Fruit fly (Drosophila melanogaster) whole organism, embryonic: Measurements from ENCODE around the gene CG32971.

Experiments used
- BtbVII ChIP-seq: fragments of 200-800 bp; sonication (Bioruptor generic); optimal IDR thresholded peaks from 3 replicates; lab custom pipeline; 2017; ENCODE audit warnings: missing biosample characterization, mild to moderate bottlenecking, missing genetic modification characterization
- CG10979 ChIP-seq: fragments of 200-800 bp; sonication (Bioruptor generic); optimal IDR thresholded peaks from 2 replicates; lab custom pipeline; 2018; ENCODE audit warnings: missing biosample characterization, mild to moderate bottlenecking, missing genetic modification characterization, moderate library complexity
- CG11398 ChIP-seq: fragments of 200-800 bp; sonication (Bioruptor generic); optimal IDR thresholded peaks from 2 replicates; lab custom pipeline; 2016; ENCODE audit warnings: missing biosample characterization, missing genetic modification characterization
- CG12219 ChIP-seq: fragments of 200-800 bp; sonication (Bioruptor generic); optimal IDR thresholded peaks from 3 replicates; lab custom pipeline; 2018; ENCODE audit warnings: missing biosample characterization, mild to moderate bottlenecking, missing genetic modification characterization
- CG15073 ChIP-seq: fragments of 200-800 bp; sonication (Bioruptor generic); optimal IDR thresholded peaks from 2 replicates; lab custom pipeline; 2016; ENCODE audit warnings: missing biosample characterization, missing genetic modification characterization
- CG15269 ChIP-seq: fragments of 200-800 bp; sonication (Bioruptor generic); optimal IDR thresholded peaks from 2 replicates; lab custom pipeline; 2018; ENCODE audit warnings: missing biosample characterization, mild to moderate bottlenecking, missing genetic modification characterization, moderate library complexity
- CG1529 ChIP-seq: fragments of 200-800 bp; sonication (Bioruptor generic); optimal IDR thresholded peaks from 3 replicates; lab custom pipeline; 2018; ENCODE audit warnings: missing biosample characterization, missing genetic modification characterization
- CG1647 ChIP-seq: fragments of 200-800 bp; sonication (Bioruptor generic); optimal IDR thresholded peaks from 3 replicates; lab custom pipeline; 2016; ENCODE audit warnings: missing biosample characterization, missing genetic modification characterization
- CG16863 ChIP-seq: fragments of 200-800 bp; sonication (Bioruptor generic); optimal IDR thresholded peaks from 3 replicates; lab custom pipeline; 2016; ENCODE audit warnings: missing biosample characterization, missing genetic modification characterization
- CG18619 ChIP-seq: fragments of 200-800 bp; sonication (Bioruptor generic); optimal IDR thresholded peaks from 3 replicates; lab custom pipeline; 2017; ENCODE audit warnings: missing biosample characterization, mild to moderate bottlenecking, missing genetic modification characterization
- CG2712 ChIP-seq: fragments of 200-800 bp; optimal IDR thresholded peaks from 3 replicates; lab custom pipeline; 2019; ENCODE audit warnings: missing biosample characterization, mild to moderate bottlenecking, missing genetic modification characterization, moderate library complexity
- CG31224 ChIP-seq: fragments of 200-800 bp; sonication (Bioruptor generic); IDR thresholded peaks from 2 replicates; pipeline ENCODE4 v1.3.6; 2022; ENCODE audit warnings: missing biosample characterization, missing genetic modification characterization
- CG32772 ChIP-seq: fragments of 200-800 bp; sonication (Bioruptor generic); IDR thresholded peaks from 2 replicates; pipeline ENCODE4 v1.3.6; 2022; ENCODE audit warnings: missing biosample characterization, missing genetic modification characterization
- CG4328 ChIP-seq: fragments of 200-800 bp; sonication (Bioruptor generic); optimal IDR thresholded peaks from 3 replicates; lab custom pipeline; 2017; ENCODE audit warnings: missing biosample characterization, missing genetic modification reagents, missing genetic modification characterization
- CG9876 ChIP-seq: fragments of 200-800 bp; sonication (Bioruptor generic); optimal IDR thresholded peaks from 2 replicates; lab custom pipeline; 2016; ENCODE audit warnings: missing biosample characterization, missing genetic modification characterization
- Chrac-16 ChIP-seq: fragments of 200-800 bp; sonication (Bioruptor generic); optimal IDR thresholded peaks from 3 replicates; lab custom pipeline; 2016; ENCODE audit warnings: missing biosample characterization, missing genetic modification characterization
- D19B ChIP-seq: fragments of 200-800 bp; sonication (Bioruptor generic); optimal IDR thresholded peaks from 2 replicates; lab custom pipeline; 2017; ENCODE audit warnings: missing biosample characterization, mild to moderate bottlenecking, missing genetic modification characterization
- Doc2 ChIP-seq: fragments of 200-800 bp; sonication (Bioruptor generic); IDR thresholded peaks from 2 replicates; pipeline ENCODE4 v1.3.6; 2022; ENCODE audit warnings: missing biosample characterization, missing genetic modification characterization
- Myb ChIP-seq: fragments of 200-800 bp; sonication (Bioruptor generic); optimal IDR thresholded peaks from 2 replicates; lab custom pipeline; 2016; ENCODE audit warnings: missing biosample characterization, missing genetic modification characterization
- NK7.1 ChIP-seq: fragments of 200-800 bp; sonication (Bioruptor generic); optimal IDR thresholded peaks from 3 replicates; lab custom pipeline; 2016; ENCODE audit warnings: missing biosample characterization, missing genetic modification characterization
- NfI ChIP-seq: fragments of 200-800 bp; sonication (Bioruptor generic); optimal IDR thresholded peaks from 3 replicates; lab custom pipeline; 2018; ENCODE audit warnings: missing biosample characterization, mild to moderate bottlenecking, missing genetic modification characterization, moderate library complexity
- Oli ChIP-seq: fragments of 200-800 bp; sonication (Bioruptor generic); optimal IDR thresholded peaks from 2 replicates; lab custom pipeline; 2018; ENCODE audit warnings: missing biosample characterization, mild to moderate bottlenecking, missing genetic modification characterization, moderate library complexity
- Ptx1 ChIP-seq: fragments of 200-800 bp; sonication (Bioruptor generic); IDR thresholded peaks from 2 replicates; pipeline ENCODE4 v1.3.6; 2022; ENCODE audit warnings: missing biosample characterization, missing genetic modification characterization
- Ravus ChIP-seq: fragments of 200-800 bp; sonication (Bioruptor generic); IDR thresholded peaks from 2 replicates; pipeline ENCODE4 v1.3.6; 2022; ENCODE audit warnings: missing biosample characterization, missing genetic modification characterization
- Six4 ChIP-seq: fragments of 200-800 bp; sonication (Bioruptor generic); optimal IDR thresholded peaks from 2 replicates; lab custom pipeline; 2016; ENCODE audit warnings: missing biosample characterization, missing genetic modification characterization
- Taf1 ChIP-seq: fragments of 200-800 bp; sonication (Bioruptor generic); IDR thresholded peaks from 2 replicates; pipeline ENCODE4 v1.3.6; 2022; ENCODE audit warnings: missing biosample characterization, missing genetic modification characterization
- bcd ChIP-seq: fragments of 200-800 bp; sonication (Bioruptor generic); optimal IDR thresholded peaks from 2 replicates; lab custom pipeline; 2017; ENCODE audit warnings: missing biosample characterization, mild to moderate bottlenecking, missing genetic modification characterization
- bigmax ChIP-seq: fragments of 200-800 bp; sonication (Bioruptor generic); optimal IDR thresholded peaks from 2 replicates; lab custom pipeline; 2018; ENCODE audit warnings: missing biosample characterization, mild to moderate bottlenecking, missing genetic modification characterization
- cas ChIP-seq: fragments of 200-800 bp; sonication (Bioruptor generic); IDR thresholded peaks from 2 replicates; pipeline ENCODE4 v1.3.6; 2022; ENCODE audit warnings: missing biosample characterization, missing genetic modification characterization
- chn ChIP-seq: fragments of 200-800 bp; sonication (Bioruptor generic); optimal IDR thresholded peaks from 2 replicates; lab custom pipeline; 2016; ENCODE audit warnings: missing biosample characterization, missing genetic modification characterization
- croc ChIP-seq: fragments of 200-800 bp; sonication (Bioruptor generic); conservative IDR thresholded peaks from 3 replicates; pipeline ENCODE4 v1.3.6; 2022; ENCODE audit warnings: missing biosample characterization, missing genetic modification characterization
- crp ChIP-seq, 2 experiments: fragments of 200-800 bp; sonication (Bioruptor generic); optimal IDR thresholded peaks; 2 replicates in 1 of 2; 3 replicates in 1 of 2; lab custom pipeline; 2017; ENCODE audit warnings: missing biosample characterization in 2 of 2, missing genetic modification characterization in 2 of 2, mild to moderate bottlenecking in 1 of 2, moderate library complexity in 1 of 2
- dan ChIP-seq: fragments of 200-800 bp; sonication (Bioruptor generic); IDR thresholded peaks from 2 replicates; pipeline ENCODE4 v1.3.6; 2022; ENCODE audit warnings: missing biosample characterization, missing genetic modification characterization
- danr ChIP-seq: fragments of 200-800 bp; sonication (Bioruptor generic); IDR thresholded peaks from 2 replicates; pipeline ENCODE4 v1.3.6; 2022; ENCODE audit warnings: missing biosample characterization, missing genetic modification characterization
- dpn ChIP-seq, 2 experiments: fragments of 200-800 bp; sonication (Bioruptor generic); optimal IDR thresholded peaks; 3 replicates each; lab custom pipeline; 2016; ENCODE audit warnings: missing biosample characterization in 2 of 2, missing genetic modification characterization in 2 of 2
- esg ChIP-seq: fragments of 200-800 bp; sonication (Bioruptor generic); conservative IDR thresholded peaks from 2 replicates; pipeline ENCODE4 v1.3.6; 2022; ENCODE audit warnings: missing biosample characterization, missing genetic modification characterization
- hb ChIP-seq: fragments of 200-800 bp; sonication (Bioruptor generic); IDR thresholded peaks from 3 replicates; pipeline ENCODE4 v1.3.6; 2022; ENCODE audit warnings: missing biosample characterization, missing genetic modification characterization; ENCODE audit not compliant: partially characterized antibody
- nmo ChIP-seq: fragments of 200-800 bp; sonication (Bioruptor generic); optimal IDR thresholded peaks from 2 replicates; lab custom pipeline; 2018; ENCODE audit warnings: missing biosample characterization, mild to moderate bottlenecking, missing genetic modification characterization, moderate library complexity
- pan ChIP-seq, 4 experiments: fragments of >200 bp in 3 of 4; fragments of 200-800 bp in 1 of 4; sonication (Bioruptor generic) in 1 of 4; optimal IDR thresholded peaks in 3 of 4; IDR thresholded peaks in 1 of 4; 2 replicates each; pipeline versions ENCODE4 v1.3.6 to Lab custom; 2017 to 2022; ENCODE audit warnings: missing biosample characterization in 2 of 4, missing genetic modification characterization in 2 of 4, mixed read lengths in 1 of 4
- pnt ChIP-seq: fragments of 200-800 bp; sonication (Bioruptor generic); optimal IDR thresholded peaks from 3 replicates; lab custom pipeline; 2016; ENCODE audit warnings: missing biosample characterization, missing genetic modification characterization
- pzg ChIP-seq: fragments of 200-800 bp; sonication (Bioruptor generic); optimal IDR thresholded peaks from 3 replicates; lab custom pipeline; 2018; ENCODE audit warnings: missing biosample characterization, mild to moderate bottlenecking, missing genetic modification characterization, moderate library complexity
- ranshi ChIP-seq: fragments of 200-800 bp; sonication (Bioruptor generic); IDR thresholded peaks from 2 replicates; pipeline ENCODE4 v1.3.6; 2022; ENCODE audit warnings: missing biosample characterization, missing genetic modification characterization
- run ChIP-seq: fragments of 200-800 bp; sonication (Bioruptor generic); optimal IDR thresholded peaks from 3 replicates; lab custom pipeline; 2018; ENCODE audit warnings: missing biosample characterization, mild to moderate bottlenecking, missing genetic modification characterization
- sc ChIP-seq, 3 experiments: fragments of >200 bp in 2 of 3; fragments of 200-800 bp in 1 of 3; sonication (Bioruptor generic) in 1 of 3; optimal IDR thresholded peaks; 2 replicates in 2 of 3; 3 replicates in 1 of 3; lab custom pipeline; 2017; ENCODE audit warnings: mild to moderate bottlenecking in 1 of 3, missing biosample characterization in 1 of 3, missing genetic modification characterization in 1 of 3, missing genetic modification reagents in 1 of 3
- sim ChIP-seq: fragments of 200-800 bp; sonication (Bioruptor generic); IDR thresholded peaks from 2 replicates; pipeline ENCODE4 v1.3.6; 2022; ENCODE audit warnings: missing biosample characterization, missing genetic modification characterization
- stwl ChIP-seq: fragments of 200-800 bp; sonication (Bioruptor generic); optimal IDR thresholded peaks from 3 replicates; lab custom pipeline; 2018; ENCODE audit warnings: missing biosample characterization, mild to moderate bottlenecking, missing genetic modification characterization, moderate library complexity
- tx ChIP-seq: fragments of 200-800 bp; sonication (Bioruptor generic); optimal IDR thresholded peaks from 2 replicates; lab custom pipeline; 2016; ENCODE audit warnings: missing biosample characterization, missing genetic modification characterization
- usp ChIP-seq: fragments of >200 bp; optimal IDR thresholded peaks from 2 replicates; lab custom pipeline; 2017; ENCODE audit warnings: missing biosample characterization, missing genetic modification characterization
- vvl ChIP-seq: fragments of 200-800 bp; sonication (Bioruptor generic); IDR thresholded peaks from 2 replicates; pipeline ENCODE4 v1.3.6; 2022; ENCODE audit warnings: missing biosample characterization, missing genetic modification characterization
- wor ChIP-seq: fragments of 200-800 bp; sonication (Bioruptor generic); IDR thresholded peaks from 2 replicates; pipeline ENCODE4 v1.3.6; 2022; ENCODE audit warnings: missing biosample characterization, missing genetic modification characterization

Gene CG32971

DNA sequence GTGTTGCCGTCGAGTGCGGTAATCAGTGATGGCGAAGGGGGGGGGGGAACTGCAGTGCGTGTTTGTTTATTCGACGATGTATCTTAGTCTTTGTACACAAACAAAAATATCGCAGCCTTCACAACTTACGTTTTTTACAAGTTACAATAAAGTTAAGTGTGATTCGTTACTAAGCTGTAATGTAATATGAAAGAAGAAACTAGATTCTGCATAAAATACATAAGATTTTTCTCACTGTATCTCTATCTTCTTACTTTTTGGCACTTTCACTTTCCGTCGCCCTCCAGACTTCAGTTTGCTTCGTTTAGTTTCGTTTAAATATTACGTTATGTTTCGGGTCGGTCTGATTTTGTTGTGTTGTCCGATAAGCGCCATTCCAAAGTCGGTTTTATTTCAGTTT is 29.1 kb upstream of the CG32971 start (continued):
- TF ChIP-seq CG1647 (GFP tag; lab: Kevin White, UChicago) (no peak), bcd (GFP tag; lab: Kevin White, UChicago) (peak; percentile 13), CG18619 (peak; percentile 40), Oli (tag; lab: Kevin White, UChicago) (peak; percentile 70), Ptx1 (peak; percentile 57), chn (GFP tag; lab: Kevin White, UChicago) (peak; percentile 23), CG1529 (GFP tag; lab: Kevin White, UChicago) (peak; percentile 64), CG31224 (GFP tag; lab: Robert Waterston, UW) (no peak), CG15073 (GFP tag; lab: Kevin White, UChicago) (no peak), CG9876 (no peak), vvl (GFP tag; lab: Robert Waterston, UW) (peak; percentile 39), danr (no peak), usp (GFP tag; lab: Kevin White, UChicago) (no peak), stwl (tag; lab: Kevin White, UChicago) (no peak), hb (GFP tag; lab: Robert Waterston, UW) (no peak), sc (optimal IDR thresholded peaks at IDR 0.05; lab: Kevin White, UChicago) (no peak), sc (GFP tag; optimal IDR thresholded peaks at IDR 0.05; lab: Kevin White, UChicago) (peak; percentile 66), CG4328 (GFP tag; lab: Kevin White, UChicago) (no peak), CG12219 (GFP tag; lab: Kevin White, UChicago) (peak; percentile 1), Six4 (GFP tag; lab: Kevin White, UChicago) (no peak), crp (GFP tag; optimal IDR thresholded peaks at IDR 0.05; lab: Kevin White, UChicago) (peak in 1 of 2 experiments; percentile 2), pzg (GFP tag; lab: Kevin White, UChicago) (no peak), cas (GFP tag; lab: Robert Waterston, UW) (no peak), pnt (GFP tag; lab: Kevin White, UChicago) (peak; percentile 14), D19B (GFP tag; lab: Kevin White, UChicago) (no peak), Chrac-16 (GFP tag; lab: Kevin White, UChicago) (peak; percentile 38), Myb (GFP tag; lab: Kevin White, UChicago) (no peak), CG11398 (GFP tag; lab: Kevin White, UChicago) (no peak), NK7.1 (GFP tag; lab: Kevin White, UChicago) (no peak), Doc2 (GFP tag; lab: Robert Waterston, UW) (no peak), CG2712 (peak; percentile 57), esg (GFP tag; lab: Robert Waterston, UW) (0 out of 2 replicates have a peak, but pooled peaks have one; percentile 15), CG10979 (peak; percentile 75), BtbVII (GFP tag; lab: Kevin White, UChicago) (no peak), CG16863 (GFP tag; lab: Kevin White, UChicago) (peak; percentile 1), tx (GFP tag; lab: Kevin White, UChicago) (peak; percentile 3), dan (GFP tag; lab: Robert Waterston, UW) (no peak), dpn (GFP tag; optimal IDR thresholded peaks at IDR 0.05; lab: Kevin White, UChicago) (peak in 1 of 2 experiments; percentile 47), Ravus (GFP tag; lab: Robert Waterston, UW) (no peak), CG32772 (GFP tag; lab: Robert Waterston, UW) (peak; percentile 42; the same call in 1 of the 2 replicates), ranshi (GFP tag; lab: Robert Waterston, UW) (peak; percentile 38), sim (peak; percentile 63; the same call in 1 of the 2 replicates), pan (optimal IDR thresholded peaks at IDR 0.05; lab: Kevin White, UChicago) (no peak), pan (GFP tag; optimal IDR thresholded peaks at IDR 0.05 in 1 of 2, IDR thresholded peaks at IDR 0.05 in 1 of 2) (peak in 1 of 2 experiments; percentile 40), croc (peak; percentile 62; the same call in 2 of the 3 replicates), run (no peak), bigmax (GFP tag; lab: Kevin White, UChicago) (no peak), CG15269 (tag; lab: Kevin White, UChicago) (peak; percentile 30), Taf1 (GFP tag; lab: Robert Waterston, UW) (no peak), wor (GFP tag; lab: Robert Waterston, UW) (peak; percentile 54), NfI (GFP tag; lab: Kevin White, UChicago) (peak; percentile 4), nmo (peak; percentile 72)
